Worm (Caenorhabditis elegans) whole organism, mixed stage, embryonic: ENCODE data around the gene pals-31.

Source experiments
- lin-32 ChIP-seq: fragments of 200-800 bp; sonication (Bioruptor generic); optimal IDR thresholded peaks from 2 replicates; lab custom pipeline; 2018; ENCODE audit warnings: mild to moderate bottlenecking, missing genetic modification characterization, missing compliant biosample characterization
- lsy-2 ChIP-seq: fragments of 150-350 bp; optimal IDR thresholded peaks from 2 replicates; lab custom pipeline; 2014; ENCODE audit warnings: missing biosample characterization, missing genetic modification characterization
- nhr-12 ChIP-seq: fragments of 150-350 bp; optimal IDR thresholded peaks from 2 replicates; lab custom pipeline; 2014; ENCODE audit warnings: missing biosample characterization, missing genetic modification characterization
- nhr-28 ChIP-seq: fragments of 150-350 bp; optimal IDR thresholded peaks from 2 replicates; lab custom pipeline; 2014; ENCODE audit warnings: missing biosample characterization, missing genetic modification characterization
- nhr-76 ChIP-seq: sonication (generic microtip); optimal IDR thresholded peaks from 2 replicates; lab custom pipeline; 2017; ENCODE audit warnings: missing biosample characterization, missing genetic modification characterization
- pha-4 ChIP-seq: fragments of 150-350 bp; optimal IDR thresholded peaks from 2 replicates; lab custom pipeline; 2018; ENCODE audit warnings: missing biosample characterization, missing genetic modification reagents, missing genetic modification characterization
- snpc-4 ChIP-seq: fragments of 150-350 bp; optimal IDR thresholded peaks from 2 replicates; lab custom pipeline; 2014; ENCODE audit warnings: missing biosample characterization, missing genetic modification characterization
- unc-39 ChIP-seq: fragments of 150-350 bp; optimal IDR thresholded peaks from 2 replicates; lab custom pipeline; 2014; ENCODE audit warnings: missing biosample characterization, missing genetic modification characterization
- unc-62 ChIP-seq: fragments of 150-350 bp; optimal IDR thresholded peaks from 2 replicates; lab custom pipeline; 2014; ENCODE audit warnings: missing biosample characterization, missing genetic modification reagents, missing genetic modification characterization
- ztf-11 ChIP-seq: fragments of 150-350 bp; optimal IDR thresholded peaks from 2 replicates; lab custom pipeline; 2014; ENCODE audit warnings: missing biosample characterization, missing genetic modification characterization

DNA sequence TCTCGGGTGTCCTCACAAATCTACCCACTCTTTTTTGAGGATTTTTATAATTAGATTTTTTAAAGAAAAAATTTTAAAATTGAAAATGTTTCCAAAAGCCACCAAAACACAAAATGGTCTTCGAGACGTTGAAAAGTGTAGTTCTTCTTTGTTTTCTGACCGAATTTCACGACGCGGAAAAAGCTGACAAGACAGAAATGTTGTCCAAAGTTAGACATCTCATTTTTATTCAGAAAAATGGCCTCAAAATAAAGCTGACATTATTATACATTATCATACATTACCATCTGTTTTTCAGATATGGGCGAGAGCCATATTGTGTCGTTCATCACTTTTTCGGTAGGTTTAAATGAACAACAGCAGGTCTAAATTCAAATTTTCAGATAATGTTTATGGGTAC, 43.3 kb downstream of the pals-31 start, which contains the start of gene srx-22:
- TF ChIP-seq unc-39 (tag; lab: Kevin White, UChicago) = no peak
- TF ChIP-seq unc-62 (GFP tag; lab: Kevin White, UChicago) = no peak
- no peak for TF ChIP-seq nhr-28
- TF ChIP-seq nhr-76 (tag; lab: Kevin White, UChicago) = no peak
- no peak for TF ChIP-seq lin-32
- TF ChIP-seq lsy-2 (tag; lab: Kevin White, UChicago) = no peak
- no peak for TF ChIP-seq pha-4 (tag; lab: Kevin White, UChicago)
- no peak for TF ChIP-seq ztf-11
- TF ChIP-seq nhr-12 = no peak
- TF ChIP-seq snpc-4 (tag; lab: Kevin White, UChicago) = no peak
